Worm (Caenorhabditis elegans) whole organism, L1 larva: ENCODE data around the gene Y75B12B.10.

Experiments
- aha-1 ChIP-seq: fragments of 150-350 bp; optimal IDR thresholded peaks from 2 replicates; lab custom pipeline; 2014; ENCODE audit warnings: missing biosample characterization, missing genetic modification characterization
- ceh-88 ChIP-seq: fragments of 200-800 bp; sonication (Bioruptor generic); IDR thresholded peaks from 2 replicates; pipeline ENCODE4 v1.3.6; 2022; ENCODE audit warnings: missing genetic modification characterization, missing compliant biosample characterization
- ceh-90 ChIP-seq: sonication (generic microtip); optimal IDR thresholded peaks from 2 replicates; lab custom pipeline; 2016; ENCODE audit warnings: missing genetic modification characterization, missing compliant biosample characterization
- efl-1 ChIP-seq, 4 experiments: fragments of 150-350 bp; optimal IDR thresholded peaks in 3 of 4; peaks in 1 of 4; 1 replicate in 1 of 4; 2 replicates in 3 of 4; lab custom pipeline; 2014; ENCODE audit warnings: missing biosample characterization in 2 of 4, missing genetic modification characterization in 2 of 4, missing genetic modification reagents in 2 of 4
- elt-2 ChIP-seq: sonication (generic microtip); optimal IDR thresholded peaks from 2 replicates; lab custom pipeline; 2016; ENCODE audit warnings: missing genetic modification characterization, mild to moderate bottlenecking, inconsistent platforms, missing compliant biosample characterization, missing genetic modification reagents
- fkh-8 ChIP-seq: sonication (generic microtip); optimal IDR thresholded peaks from 2 replicates; lab custom pipeline; 2016; ENCODE audit warnings: mild to moderate bottlenecking, missing genetic modification characterization, missing compliant biosample characterization
- hlh-4 ChIP-seq: sonication (generic microtip); optimal IDR thresholded peaks from 2 replicates; lab custom pipeline; 2016; ENCODE audit warnings: mild to moderate bottlenecking, missing genetic modification characterization, missing compliant biosample characterization
- jun-1 ChIP-seq: fragments of 150-350 bp; optimal IDR thresholded peaks from 2 replicates; lab custom pipeline; 2014; ENCODE audit warnings: missing biosample characterization, missing genetic modification reagents, missing genetic modification characterization
- lin-15B ChIP-seq: fragments of 150-350 bp; sonication (generic microtip); optimal IDR thresholded peaks from 3 replicates; lab custom pipeline; 2014; ENCODE audit warnings: missing biosample characterization, missing genetic modification characterization
- lin-35 ChIP-seq, 2 experiments: fragments of 150-350 bp; optimal IDR thresholded peaks; 2 replicates each; lab custom pipeline; 2014; ENCODE audit warnings: missing biosample characterization in 2 of 2, missing genetic modification characterization in 2 of 2, missing genetic modification reagents in 2 of 2
- lin-39 ChIP-seq: fragments of 150-350 bp; optimal IDR thresholded peaks from 2 replicates; lab custom pipeline; 2014; ENCODE audit warnings: missing biosample characterization, missing genetic modification reagents, missing genetic modification characterization
- mdl-1 ChIP-seq, 2 experiments: fragments of 150-350 bp; optimal IDR thresholded peaks; 2 replicates each; lab custom pipeline; 2014 to 2017; ENCODE audit warnings: missing biosample characterization in 2 of 2, missing genetic modification characterization in 2 of 2, inconsistent platforms in 1 of 2
- nhr-11 ChIP-seq: fragments of 150-350 bp; optimal IDR thresholded peaks from 2 replicates; lab custom pipeline; 2014; ENCODE audit warnings: missing biosample characterization, missing genetic modification characterization
- nhr-20 ChIP-seq: sonication (generic microtip); optimal IDR thresholded peaks from 2 replicates; lab custom pipeline; 2016; ENCODE audit warnings: mild to moderate bottlenecking, missing genetic modification characterization, missing compliant biosample characterization
- nhr-237 ChIP-seq: fragments of 150-350 bp; optimal IDR thresholded peaks from 2 replicates; lab custom pipeline; 2014; ENCODE audit warnings: missing biosample characterization, missing genetic modification characterization
- nhr-47 ChIP-seq: sonication (generic microtip); optimal IDR thresholded peaks from 2 replicates; lab custom pipeline; 2016; ENCODE audit warnings: mild to moderate bottlenecking, missing genetic modification characterization, moderate library complexity, missing compliant biosample characterization
- nhr-71 ChIP-seq: sonication (generic microtip); optimal IDR thresholded peaks from 2 replicates; lab custom pipeline; 2016; ENCODE audit warnings: mild to moderate bottlenecking, missing genetic modification characterization, moderate library complexity, missing compliant biosample characterization
- nhr-85 ChIP-seq: sonication (generic microtip); peaks from one replicate; lab custom pipeline; 2016; ENCODE audit warnings: missing genetic modification characterization, inconsistent platforms, missing compliant biosample characterization
- pag-3 ChIP-seq: sonication (generic microtip); optimal IDR thresholded peaks from 2 replicates; lab custom pipeline; 2017; ENCODE audit warnings: missing genetic modification characterization, mild to moderate bottlenecking, missing compliant biosample characterization, antibody characterized with exemption, borderline replicate concordance; ENCODE audit not compliant: insufficient read depth
- snu-23 ChIP-seq: sonication (generic microtip); optimal IDR thresholded peaks from 2 replicates; lab custom pipeline; 2016; ENCODE audit warnings: missing genetic modification characterization, missing compliant biosample characterization
- tbx-2 ChIP-seq: sonication (generic microtip); optimal IDR thresholded peaks from 2 replicates; lab custom pipeline; 2016; ENCODE audit warnings: missing genetic modification characterization, missing compliant biosample characterization
- xbp-1 ChIP-seq: sonication (generic microtip); optimal IDR thresholded peaks from 2 replicates; lab custom pipeline; 2016; ENCODE audit warnings: missing genetic modification characterization, missing compliant biosample characterization
- zip-4 ChIP-seq: fragments of 200-800 bp; sonication (Bioruptor generic); optimal IDR thresholded peaks from 2 replicates; lab custom pipeline; 2018; ENCODE audit warnings: mild to moderate bottlenecking, missing genetic modification characterization, moderate library complexity, missing compliant biosample characterization
- ztf-4 ChIP-seq: fragments of 150-350 bp; optimal IDR thresholded peaks from 2 replicates; lab custom pipeline; 2014; ENCODE audit warnings: missing biosample characterization, missing genetic modification characterization

Y75B12B.10 gene

ce11 chrV:15158691-15159090, 41.2 kb upstream of the Y75B12B.10 start, which contains the start of gene str-45:
TSS of gene str-45 (plus strand) at chrV:15158991.
- TF ChIP-seq ceh-88 (no peak), efl-1 (optimal IDR thresholded peaks at IDR 0.05; lab: Kevin White, UChicago) (no peak), efl-1 (GFP tag; optimal IDR thresholded peaks at IDR 0.05 in 1 of 2; lab: Kevin White, UChicago) (peak in 1 of 2 experiments; percentile 50), ceh-90 (no peak)

- no peak for TF ChIP-seq mdl-1 (tag; optimal IDR thresholded peaks at IDR 0.05; lab: Kevin White, UChicago)
- TF ChIP-seq hlh-4 (tag; lab: Kevin White, UChicago): peak; percentile 100
- peak; percentile 24 for TF ChIP-seq fkh-8 (tag; lab: Kevin White, UChicago)
- TF ChIP-seq nhr-47 (tag; lab: Kevin White, UChicago): peak; percentile 10
Measured at ce11 chrV:15162697-15163096, 37.2 kb upstream of the Y75B12B.10 start, which contains the start of gene srz-11. TSS of gene srz-11 (plus strand) at chrV:15163082.

- TF ChIP-seq nhr-85 (tag; lab: Kevin White, UChicago): peak; percentile 65
- TF ChIP-seq lin-35 (GFP tag; optimal IDR thresholded peaks at IDR 0.05; lab: Kevin White, UChicago): peak in 1 of 2 experiments; percentile 24
- TF ChIP-seq snu-23: peak; percentile 28
- TF ChIP-seq nhr-20: peak; percentile 81
Measured at ce11 chrV:15168018-15168417, 31.9 kb upstream of the Y75B12B.10 start.

- no peak for TF ChIP-seq nhr-237 (tag; lab: Kevin White, UChicago)
- TF ChIP-seq pag-3 (tag; lab: Kevin White, UChicago): no peak
- TF ChIP-seq lin-15B (tag; lab: Kevin White, UChicago): no peak
Measured at ce11 chrV:15175459-15175858, 24.4 kb upstream of the Y75B12B.10 start, which contains the start of gene clec-47. TSS of gene clec-47 (plus strand) at chrV:15175759.

- TF ChIP-seq zip-4 (GFP tag; lab: Kevin White, UChicago): no peak
- no peak for TF ChIP-seq jun-1 (tag; lab: Kevin White, UChicago)
- TF ChIP-seq xbp-1: no peak
- no peak for TF ChIP-seq ztf-4
Measured at ce11 chrV:15179757-15180156, 20.1 kb upstream of the Y75B12B.10 start, which contains the start of gene T09F5.10. TSS of gene T09F5.10 (plus strand) at chrV:15180057.

- TF ChIP-seq hlh-4 (tag; lab: Kevin White, UChicago): peak; percentile 54
- TF ChIP-seq nhr-71 (tag; lab: Kevin White, UChicago): peak; percentile 59
- no peak for TF ChIP-seq tbx-2 (tag; lab: Kevin White, UChicago)
- peak; percentile 62 for TF ChIP-seq nhr-47 (tag; lab: Kevin White, UChicago)
- peak; percentile 58 for TF ChIP-seq fkh-8 (tag; lab: Kevin White, UChicago)
- TF ChIP-seq aha-1 (tag; lab: Kevin White, UChicago): no peak
- TF ChIP-seq nhr-11 (tag; lab: Kevin White, UChicago): peak; percentile 13
Measured at ce11 chrV:15181899-15182298, 18.0 kb upstream of the Y75B12B.10 start.

- TF ChIP-seq elt-2 (tag; lab: Kevin White, UChicago) (peak; percentile 5), efl-1 (optimal IDR thresholded peaks at IDR 0.05; lab: Kevin White, UChicago) (no peak), efl-1 (GFP tag; optimal IDR thresholded peaks at IDR 0.05 in 1 of 2; lab: Kevin White, UChicago) (peak in 1 of 2 experiments; percentile 83), lin-39 (tag; lab: Kevin White, UChicago) (no peak)
Measured at ce11 chrV:15182407-15182806, 17.5 kb upstream of the Y75B12B.10 start, which contains the start of gene fbxa-84. TSS of gene fbxa-84 (plus strand) at chrV:15182440.
